Worm (Caenorhabditis elegans) whole organism, young adult: ENCODE data around the gene B0024.11.

ENCODE experiments used
- B0035.1 ChIP-seq: sonication (generic microtip); optimal IDR thresholded peaks from 2 replicates; lab custom pipeline; 2016; ENCODE audit warnings: missing genetic modification characterization, mild to moderate bottlenecking, missing compliant biosample characterization, missing genotype, missing genetic modification reagents
- C06A6.2 ChIP-seq: fragments of 200-800 bp; sonication (Bioruptor generic); conservative IDR thresholded peaks from 2 replicates; pipeline ENCODE4 v1.3.6; 2022; ENCODE audit warnings: missing genetic modification characterization, missing compliant biosample characterization
- F22D6.2 ChIP-seq: sonication (generic microtip); optimal IDR thresholded peaks from 2 replicates; lab custom pipeline; 2016; ENCODE audit warnings: mild to moderate bottlenecking, missing genetic modification characterization, missing compliant biosample characterization
- F33H1.4 ChIP-seq: fragments of 200-800 bp; sonication (Bioruptor generic); IDR thresholded peaks from 2 replicates; pipeline ENCODE4 v1.3.6; 2022; ENCODE audit warnings: missing genetic modification reagents, missing genetic modification characterization, missing compliant biosample characterization
- F49E8.2 ChIP-seq: sonication (generic microtip); optimal IDR thresholded peaks from 3 replicates; lab custom pipeline; 2017; ENCODE audit warnings: missing genetic modification characterization, mild to moderate bottlenecking, missing compliant biosample characterization, antibody characterized with exemption, moderate library complexity; ENCODE audit not compliant: insufficient read depth
- F55B11.4 ChIP-seq: sonication (generic microtip); optimal IDR thresholded peaks from 2 replicates; lab custom pipeline; 2016; ENCODE audit warnings: missing compliant biosample characterization, missing genetic modification characterization, borderline replicate concordance; ENCODE audit not compliant: insufficient read depth
- F57C9.4 ChIP-seq: sonication (generic microtip); optimal IDR thresholded peaks from 2 replicates; lab custom pipeline; 2017; ENCODE audit warnings: mild to moderate bottlenecking, missing genetic modification characterization, missing compliant biosample characterization
- K11D2.4 ChIP-seq: fragments of 200-800 bp; sonication (Bioruptor generic); IDR thresholded peaks from 2 replicates; pipeline ENCODE4 v1.3.6; 2022; ENCODE audit warnings: missing genetic modification reagents, missing genetic modification characterization, missing compliant biosample characterization
- Y67H2A.10 ChIP-seq: fragments of 200-800 bp; sonication (Bioruptor generic); conservative IDR thresholded peaks from 2 replicates; pipeline ENCODE4 v1.3.6; 2022; ENCODE audit warnings: missing genetic modification reagents, missing genetic modification characterization, missing compliant biosample characterization
- Y79H2A.3 ChIP-seq: fragments of 200-800 bp; sonication (Bioruptor generic); conservative IDR thresholded peaks from 2 replicates; pipeline ENCODE4 v1.3.6; 2022; ENCODE audit warnings: missing genetic modification reagents, missing genetic modification characterization, missing compliant biosample characterization
- ZK185.1 ChIP-seq: sonication (generic microtip); optimal IDR thresholded peaks from 2 replicates; lab custom pipeline; 2016; ENCODE audit warnings: mild to moderate bottlenecking, missing genetic modification characterization, missing compliant biosample characterization; ENCODE audit not compliant: poor library complexity, severe bottlenecking
- ama-1 ChIP-seq, 3 experiments: fragments of 150-350 bp in 1 of 3; sonication (generic microtip) in 2 of 3; optimal IDR thresholded peaks; 2 replicates each; lab custom pipeline; 2014 to 2018; ENCODE audit warnings: missing biosample characterization in 2 of 3, missing genetic modification characterization in 2 of 3, missing genetic modification reagents in 2 of 3
- attf-5 ChIP-seq: fragments of 200-800 bp; sonication (Bioruptor generic); optimal IDR thresholded peaks from 2 replicates; lab custom pipeline; 2018; ENCODE audit warnings: mild to moderate bottlenecking, missing genetic modification characterization, missing compliant biosample characterization
- bed-1 ChIP-seq: fragments of 200-800 bp; sonication (Bioruptor generic); IDR thresholded peaks from 2 replicates; pipeline ENCODE4 v1.3.6; 2022; ENCODE audit warnings: missing genetic modification reagents, missing genetic modification characterization, missing compliant biosample characterization
- bed-2 ChIP-seq: fragments of 200-800 bp; sonication (Bioruptor generic); IDR thresholded peaks from 2 replicates; pipeline ENCODE4 v1.3.6; 2022; ENCODE audit warnings: missing genetic modification reagents, missing genetic modification characterization, missing compliant biosample characterization
- ccch-3 ChIP-seq: fragments of 200-800 bp; sonication (Bioruptor generic); optimal IDR thresholded peaks from 2 replicates; lab custom pipeline; 2018; ENCODE audit warnings: mild to moderate bottlenecking, missing genetic modification characterization, missing compliant biosample characterization
- ceh-27 ChIP-seq: fragments of 200-800 bp; sonication (Bioruptor generic); optimal IDR thresholded peaks from 2 replicates; lab custom pipeline; 2018; ENCODE audit warnings: mild to moderate bottlenecking, missing genetic modification characterization, moderate library complexity, missing compliant biosample characterization
- ceh-40 ChIP-seq: fragments of 200-800 bp; sonication (Bioruptor generic); IDR thresholded peaks from 2 replicates; pipeline ENCODE4 v1.3.6; 2022; ENCODE audit warnings: missing genetic modification characterization, missing compliant biosample characterization
- ceh-91 ChIP-seq: fragments of 200-800 bp; sonication (Bioruptor generic); IDR thresholded peaks from 2 replicates; pipeline ENCODE4 v1.3.6; 2022; ENCODE audit warnings: missing genetic modification reagents, missing genetic modification characterization, missing compliant biosample characterization
- dox-1 ChIP-seq: fragments of 200-800 bp; sonication (Bioruptor generic); IDR thresholded peaks from 2 replicates; pipeline ENCODE4 v1.3.6; 2022; ENCODE audit warnings: missing genetic modification reagents, missing genetic modification characterization, missing compliant biosample characterization
- hlh-12 ChIP-seq: sonication (generic microtip); optimal IDR thresholded peaks from 2 replicates; lab custom pipeline; 2016; ENCODE audit warnings: missing genetic modification characterization, missing compliant biosample characterization
- hlh-26 ChIP-seq: fragments of 200-800 bp; sonication (Bioruptor generic); conservative IDR thresholded peaks from 2 replicates; pipeline ENCODE4 v1.3.6; 2022; ENCODE audit warnings: missing genetic modification reagents, missing genetic modification characterization, missing compliant biosample characterization
- let-607 ChIP-seq, 2 experiments: fragments of 200-800 bp in 1 of 2; sonication (Bioruptor generic) in 1 of 2; sonication (generic microtip) in 1 of 2; optimal IDR thresholded peaks; 2 replicates each; lab custom pipeline; 2016 to 2018; ENCODE audit warnings: mild to moderate bottlenecking in 2 of 2, missing compliant biosample characterization in 2 of 2, missing genetic modification characterization in 2 of 2, moderate library complexity in 2 of 2, missing genotype in 1 of 2
- lin-35 ChIP-seq, 3 experiments: fragments of 150-350 bp in 2 of 3; sonication (generic microtip) in 1 of 3; optimal IDR thresholded peaks; 2 replicates each; lab custom pipeline; 2014 to 2018; ENCODE audit warnings: missing biosample characterization in 3 of 3, missing genetic modification characterization in 3 of 3, missing genetic modification reagents in 3 of 3
- lin-40 ChIP-seq: sonication (generic microtip); optimal IDR thresholded peaks from 2 replicates; lab custom pipeline; 2016; ENCODE audit warnings: missing genetic modification characterization, mild to moderate bottlenecking, missing compliant biosample characterization, missing genotype, missing genetic modification reagents
- lin-54 ChIP-seq: fragments of 200-800 bp; sonication (Bioruptor generic); optimal IDR thresholded peaks from 2 replicates; lab custom pipeline; 2018; ENCODE audit warnings: mild to moderate bottlenecking, missing genetic modification characterization, missing compliant biosample characterization
- lir-1 ChIP-seq: fragments of 200-800 bp; sonication (Bioruptor generic); conservative IDR thresholded peaks from 2 replicates; pipeline ENCODE4 v1.3.6; 2022; ENCODE audit warnings: missing genetic modification reagents, missing genetic modification characterization, missing compliant biosample characterization
- lsl-1 ChIP-seq: fragments of 200-800 bp; sonication (Bioruptor generic); optimal IDR thresholded peaks from 2 replicates; lab custom pipeline; 2018; ENCODE audit warnings: mild to moderate bottlenecking, missing genetic modification characterization, moderate library complexity, missing compliant biosample characterization
- madf-6 ChIP-seq: fragments of 200-800 bp; sonication (Bioruptor generic); IDR thresholded peaks from 2 replicates; pipeline ENCODE4 v1.3.6; 2022; ENCODE audit warnings: missing genetic modification reagents, missing genetic modification characterization, missing compliant biosample characterization
- madf-8 ChIP-seq: fragments of 200-800 bp; sonication (Bioruptor generic); conservative IDR thresholded peaks from 2 replicates; pipeline ENCODE4 v1.3.6; 2022; ENCODE audit warnings: missing genetic modification reagents, missing genetic modification characterization, missing compliant biosample characterization
- mcd-1 ChIP-seq: fragments of 200-800 bp; sonication (Bioruptor generic); IDR thresholded peaks from 2 replicates; pipeline ENCODE4 v1.3.6; 2022; ENCODE audit warnings: missing genetic modification reagents, missing genetic modification characterization, missing compliant biosample characterization
- mel-28 ChIP-seq: sonication (generic microtip); optimal IDR thresholded peaks from 2 replicates; lab custom pipeline; 2016; ENCODE audit warnings: borderline replicate concordance, mild to moderate bottlenecking, missing genetic modification characterization, missing compliant biosample characterization
- nhr-120 ChIP-seq: fragments of 200-800 bp; sonication (Bioruptor generic); IDR thresholded peaks from 2 replicates; pipeline ENCODE4 v1.3.6; 2022; ENCODE audit warnings: missing genetic modification characterization, missing compliant biosample characterization
- pbrm-1 ChIP-seq: fragments of 200-800 bp; sonication (Bioruptor generic); IDR thresholded peaks from 2 replicates; pipeline ENCODE4 v1.3.6; 2022; ENCODE audit warnings: missing genetic modification reagents, missing genetic modification characterization, missing compliant biosample characterization
- pha-4 ChIP-seq: fragments of 150-350 bp; sonication (generic microtip); optimal IDR thresholded peaks from 2 replicates; lab custom pipeline; 2014; ENCODE audit warnings: missing biosample characterization, missing genetic modification reagents, missing genetic modification characterization
- rcor-1 ChIP-seq: fragments of 200-800 bp; sonication (Bioruptor generic); IDR thresholded peaks from 2 replicates; pipeline ENCODE4 v1.3.6; 2022; ENCODE audit warnings: missing genetic modification reagents, missing genetic modification characterization, missing compliant biosample characterization
- sdz-38 ChIP-seq: sonication (generic microtip); optimal IDR thresholded peaks from 2 replicates; lab custom pipeline; 2016; ENCODE audit warnings: missing genotype, missing genetic modification characterization, missing compliant biosample characterization
- snpc-3.4 ChIP-seq: sonication (generic microtip); optimal IDR thresholded peaks from 2 replicates; lab custom pipeline; 2017; ENCODE audit warnings: missing genetic modification characterization, mild to moderate bottlenecking, missing compliant biosample characterization, antibody characterized with exemption, moderate library complexity, missing genotype, missing genetic modification reagents
- snpc-4 ChIP-seq, 5 experiments: fragments of 150-350 bp in 1 of 5; sonication (generic microtip) in 4 of 5; optimal IDR thresholded peaks; 2 replicates each; lab custom pipeline; 2014 to 2018; ENCODE audit warnings: missing genetic modification characterization in 5 of 5, missing biosample characterization in 3 of 5, antibody characterized with exemption in 2 of 5, mild to moderate bottlenecking in 2 of 5, missing compliant biosample characterization in 2 of 5, missing genotype in 2 of 5, moderate library complexity in 2 of 5, missing genetic modification reagents in 1 of 5
- sptf-2 ChIP-seq: fragments of 200-800 bp; sonication (Bioruptor generic); optimal IDR thresholded peaks from 2 replicates; lab custom pipeline; 2018; ENCODE audit warnings: mild to moderate bottlenecking, missing genetic modification characterization, missing compliant biosample characterization
- tbp1 ChIP-seq: fragments of 200-800 bp; sonication (Bioruptor generic); optimal IDR thresholded peaks from 2 replicates; lab custom pipeline; 2018; ENCODE audit warnings: mild to moderate bottlenecking, missing genetic modification characterization, missing compliant biosample characterization
- unc-130 ChIP-seq: sonication (generic microtip); optimal IDR thresholded peaks from 2 replicates; lab custom pipeline; 2016; ENCODE audit warnings: missing genetic modification reagents, missing genetic modification characterization, missing compliant biosample characterization
- zfh-2 ChIP-seq: fragments of 200-800 bp; sonication (Bioruptor generic); conservative IDR thresholded peaks from 2 replicates; pipeline ENCODE4 v1.3.6; 2022; ENCODE audit warnings: missing genetic modification reagents, missing genetic modification characterization, missing compliant biosample characterization
- ztf-18 ChIP-seq: sonication (generic microtip); optimal IDR thresholded peaks from 2 replicates; lab custom pipeline; 2016; ENCODE audit warnings: missing genotype, mild to moderate bottlenecking, missing genetic modification characterization, missing compliant biosample characterization
- ztf-26 ChIP-seq: sonication (generic microtip); optimal IDR thresholded peaks from 2 replicates; lab custom pipeline; 2017; ENCODE audit warnings: missing genetic modification characterization, missing compliant biosample characterization

The B0024.11 gene

ce11 chrV:10320101-10320761, 897 bp upstream of the B0024.11 start, which contains the start of the genes gna-1 and B0024.13:
TSS of gene gna-1 (minus strand) at chrV:10320151.
TSS of gene B0024.13 (plus strand) at chrV:10320711.
- no peak for TF ChIP-seq F49E8.2 (tag; lab: Kevin White, UChicago)
- TF ChIP-seq Y79H2A.3 (GFP tag; lab: Robert Waterston, UW) = no peak
- 0 out of 2 replicates have a peak, but pooled peaks have one; percentile 46 for TF ChIP-seq K11D2.4
- TF ChIP-seq tbp1 (GFP tag; lab: Kevin White, UChicago) = peak; percentile 20
- TF ChIP-seq nhr-120 (GFP tag; lab: Robert Waterston, UW) = no peak
- TF ChIP-seq hlh-26 (GFP tag; lab: Robert Waterston, UW) = no peak
- peak; percentile 50; the same call in 1 of the 2 replicates for TF ChIP-seq rcor-1 (GFP tag; lab: Robert Waterston, UW)
- TF ChIP-seq ceh-91 = peak; percentile 51; the same call in 1 of the 2 replicates
- TF ChIP-seq pha-4 (tag; lab: Kevin White, UChicago) = no peak
- TF ChIP-seq F33H1.4 (GFP tag; lab: Robert Waterston, UW) = peak; percentile 33; the same call in 1 of the 2 replicates
- no peak for TF ChIP-seq lin-35 (GFP tag; optimal IDR thresholded peaks at IDR 0.05; lab: Kevin White, UChicago)
- TF ChIP-seq lin-40 (tag; lab: Kevin White, UChicago) = no peak
- TF ChIP-seq bed-1 (GFP tag; lab: Robert Waterston, UW) = no peak
- no peak for TF ChIP-seq sdz-38 (tag; lab: Kevin White, UChicago)
- TF ChIP-seq ztf-26 (tag; lab: Kevin White, UChicago) = no peak
- peak; percentile 58 for TF ChIP-seq attf-5 (GFP tag; lab: Kevin White, UChicago)
- TF ChIP-seq B0035.1 (tag; lab: Kevin White, UChicago) = no peak
- no peak for TF ChIP-seq F57C9.4
- TF ChIP-seq lir-1 (GFP tag; lab: Robert Waterston, UW) = peak; percentile 56; the same call in 1 of the 2 replicates
- peak; percentile 47 for TF ChIP-seq unc-130 (GFP tag; lab: Kevin White, UChicago)
- no peak for TF ChIP-seq mel-28 (tag; lab: Kevin White, UChicago)
- no peak for TF ChIP-seq ama-1 (optimal IDR thresholded peaks at IDR 0.05; lab: Kevin White, UChicago)
- no peak for TF ChIP-seq ama-1 (GFP tag; optimal IDR thresholded peaks at IDR 0.05; lab: Kevin White, UChicago)
- no peak for TF ChIP-seq zfh-2
- TF ChIP-seq madf-8 (GFP tag; lab: Robert Waterston, UW) = peak; percentile 24; the same call in 1 of the 2 replicates
- peak; percentile 24 for TF ChIP-seq ccch-3 (GFP tag; lab: Kevin White, UChicago)
- TF ChIP-seq F22D6.2 (tag; lab: Kevin White, UChicago) = no peak
- peak; percentile 53; the same call in 1 of the 2 replicates for TF ChIP-seq bed-2 (GFP tag; lab: Robert Waterston, UW)
- no peak for TF ChIP-seq C06A6.2
- peak; percentile 46 for TF ChIP-seq dox-1
- TF ChIP-seq madf-6 = peak; percentile 58
- TF ChIP-seq let-607 (tag; optimal IDR thresholded peaks at IDR 0.05; lab: Kevin White, UChicago) = peak in 1 of 2 experiments; percentile 45
- TF ChIP-seq ceh-27 = peak; percentile 36
- peak; percentile 47 for TF ChIP-seq mcd-1
- peak; percentile 46 for TF ChIP-seq lin-54 (GFP tag; lab: Kevin White, UChicago)
- no peak for TF ChIP-seq snpc-4 (GFP tag; optimal IDR thresholded peaks at IDR 0.05; lab: Kevin White, UChicago)
- TF ChIP-seq snpc-4 (tag; optimal IDR thresholded peaks at IDR 0.05; lab: Kevin White, UChicago) = peak in 2 of 4 experiments; percentile 10 to 39
- no peak for TF ChIP-seq Y67H2A.10
- peak; percentile 70; the same call in 1 of the 2 replicates for TF ChIP-seq ceh-40
- TF ChIP-seq lsl-1 = peak; percentile 24
- TF ChIP-seq F55B11.4 (tag; lab: Kevin White, UChicago) = no peak
- TF ChIP-seq sptf-2 = no peak
- 0 out of 2 replicates have a peak, but pooled peaks have one; percentile 26 for TF ChIP-seq pbrm-1 (GFP tag; lab: Robert Waterston, UW)
- TF ChIP-seq snpc-3.4 (tag; lab: Kevin White, UChicago) = peak; percentile 30
- peak; percentile 77 for TF ChIP-seq ZK185.1 (tag; lab: Kevin White, UChicago)
- TF ChIP-seq hlh-12 = no peak
- peak; percentile 26 for TF ChIP-seq ztf-18
